Worm (Caenorhabditis elegans) whole organism, L1 larva: ENCODE measurements around the gene Y60A3A.16.

Experiments used
- C04F5.9 ChIP-seq: sonication (generic microtip); optimal IDR thresholded peaks from 2 replicates; lab custom pipeline; 2016; ENCODE audit warnings: missing genetic modification characterization, missing compliant biosample characterization
- C16A3.4 ChIP-seq: fragments of 150-350 bp; optimal IDR thresholded peaks from 2 replicates; lab custom pipeline; 2014; ENCODE audit warnings: missing biosample characterization, missing genetic modification characterization
- F16B12.6 ChIP-seq: fragments of 150-350 bp; optimal IDR thresholded peaks from 2 replicates; lab custom pipeline; 2014; ENCODE audit warnings: missing biosample characterization, missing genetic modification characterization
- aha-1 ChIP-seq: fragments of 150-350 bp; optimal IDR thresholded peaks from 2 replicates; lab custom pipeline; 2014; ENCODE audit warnings: missing biosample characterization, missing genetic modification characterization
- aly-2 ChIP-seq: fragments of 150-350 bp; optimal IDR thresholded peaks from 2 replicates; lab custom pipeline; 2014; ENCODE audit warnings: missing biosample characterization, missing genetic modification characterization
- ama-1 ChIP-seq: fragments of 150-350 bp; optimal IDR thresholded peaks from 2 replicates; lab custom pipeline; 2014
- blmp-1 ChIP-seq: fragments of 150-350 bp; optimal IDR thresholded peaks from 2 replicates; lab custom pipeline; 2014; ENCODE audit warnings: missing biosample characterization, missing genetic modification characterization
- ceh-63 ChIP-seq: fragments of 200-800 bp; sonication (Bioruptor generic); optimal IDR thresholded peaks from 2 replicates; lab custom pipeline; 2018; ENCODE audit warnings: mild to moderate bottlenecking, missing genetic modification characterization, missing compliant biosample characterization
- ceh-82 ChIP-seq, 3 experiments: fragments of 150-350 bp in 1 of 3; sonication (generic microtip) in 2 of 3; optimal IDR thresholded peaks; 2 replicates each; lab custom pipeline; 2014 to 2017; ENCODE audit warnings: missing biosample characterization in 3 of 3, missing genetic modification characterization in 3 of 3
- dpl-1 ChIP-seq, 3 experiments: fragments of 150-350 bp in 2 of 3; sonication (generic microtip) in 1 of 3; optimal IDR thresholded peaks; 2 replicates each; lab custom pipeline; 2014 to 2017; ENCODE audit warnings: missing biosample characterization in 3 of 3, missing genetic modification characterization in 3 of 3, missing genetic modification reagents in 3 of 3
- efl-1 ChIP-seq, 4 experiments: fragments of 150-350 bp; optimal IDR thresholded peaks in 3 of 4; peaks in 1 of 4; 1 replicate in 1 of 4; 2 replicates in 3 of 4; lab custom pipeline; 2014; ENCODE audit warnings: missing biosample characterization in 2 of 4, missing genetic modification characterization in 2 of 4, missing genetic modification reagents in 2 of 4
- efl-3 ChIP-seq: fragments of 200-800 bp; sonication (Bioruptor generic); optimal IDR thresholded peaks from 2 replicates; lab custom pipeline; 2018; ENCODE audit warnings: mild to moderate bottlenecking, missing genetic modification characterization, missing compliant biosample characterization
- egl-13 ChIP-seq: sonication (generic microtip); optimal IDR thresholded peaks from 2 replicates; lab custom pipeline; 2016; ENCODE audit warnings: missing genotype, missing genetic modification reagents, missing genetic modification characterization, missing compliant biosample characterization
- elt-2 ChIP-seq: sonication (generic microtip); optimal IDR thresholded peaks from 2 replicates; lab custom pipeline; 2016; ENCODE audit warnings: missing genetic modification characterization, mild to moderate bottlenecking, inconsistent platforms, missing compliant biosample characterization, missing genetic modification reagents
- elt-3 ChIP-seq, 6 experiments: fragments of 150-350 bp in 1 of 6; sonication (generic microtip); optimal IDR thresholded peaks; 2 replicates each; lab custom pipeline; 2017 to 2018; ENCODE audit warnings: missing biosample characterization in 6 of 6, missing genetic modification characterization in 6 of 6, inconsistent platforms in 1 of 6
- fkh-10 ChIP-seq: sonication (generic microtip); optimal IDR thresholded peaks from 2 replicates; lab custom pipeline; 2017; ENCODE audit warnings: missing biosample characterization, missing genetic modification reagents, missing genetic modification characterization
- fkh-4 ChIP-seq: sonication (generic microtip); optimal IDR thresholded peaks from 2 replicates; lab custom pipeline; 2016; ENCODE audit warnings: missing compliant biosample characterization, missing genetic modification characterization, borderline replicate concordance
- hlh-17 ChIP-seq: fragments of 200-800 bp; sonication (Bioruptor generic); optimal IDR thresholded peaks from 2 replicates; lab custom pipeline; 2018; ENCODE audit warnings: missing genetic modification characterization, mild to moderate bottlenecking, missing compliant biosample characterization, moderate library complexity, borderline replicate concordance
- hlh-4 ChIP-seq: sonication (generic microtip); optimal IDR thresholded peaks from 2 replicates; lab custom pipeline; 2016; ENCODE audit warnings: mild to moderate bottlenecking, missing genetic modification characterization, missing compliant biosample characterization
- hpl-2 ChIP-seq: fragments of 150-350 bp; optimal IDR thresholded peaks from 2 replicates; lab custom pipeline; 2014; ENCODE audit warnings: missing biosample characterization, missing genetic modification reagents, missing genetic modification characterization
- lin-35 ChIP-seq, 2 experiments: fragments of 150-350 bp; optimal IDR thresholded peaks; 2 replicates each; lab custom pipeline; 2014; ENCODE audit warnings: missing biosample characterization in 2 of 2, missing genetic modification characterization in 2 of 2, missing genetic modification reagents in 2 of 2
- lir-3 ChIP-seq: sonication (generic microtip); optimal IDR thresholded peaks from 2 replicates; lab custom pipeline; 2016; ENCODE audit warnings: mild to moderate bottlenecking, missing genetic modification characterization, moderate library complexity, missing compliant biosample characterization; ENCODE audit not compliant: poor library complexity
- lsy-2 ChIP-seq, 2 experiments: fragments of 150-350 bp; optimal IDR thresholded peaks; 2 replicates each; lab custom pipeline; 2014; ENCODE audit warnings: missing biosample characterization in 2 of 2, missing genetic modification characterization in 2 of 2
- mdl-1 ChIP-seq, 2 experiments: fragments of 150-350 bp; optimal IDR thresholded peaks; 2 replicates each; lab custom pipeline; 2014 to 2017; ENCODE audit warnings: missing biosample characterization in 2 of 2, missing genetic modification characterization in 2 of 2, inconsistent platforms in 1 of 2
- mep-1 ChIP-seq: fragments of 150-350 bp; optimal IDR thresholded peaks from 2 replicates; lab custom pipeline; 2014; ENCODE audit warnings: missing biosample characterization, missing genetic modification characterization
- nhr-19 ChIP-seq: fragments of 200-800 bp; sonication (Bioruptor generic); conservative IDR thresholded peaks from 2 replicates; pipeline ENCODE4 v1.3.6; 2022; ENCODE audit warnings: missing genetic modification characterization, missing compliant biosample characterization
- nhr-237 ChIP-seq: fragments of 150-350 bp; optimal IDR thresholded peaks from 2 replicates; lab custom pipeline; 2014; ENCODE audit warnings: missing biosample characterization, missing genetic modification characterization
- nhr-47 ChIP-seq: sonication (generic microtip); optimal IDR thresholded peaks from 2 replicates; lab custom pipeline; 2016; ENCODE audit warnings: mild to moderate bottlenecking, missing genetic modification characterization, moderate library complexity, missing compliant biosample characterization
- nhr-77 ChIP-seq: fragments of 150-350 bp; optimal IDR thresholded peaks from 2 replicates; lab custom pipeline; 2014; ENCODE audit warnings: missing biosample characterization, missing genetic modification characterization
- nhr-85 ChIP-seq: sonication (generic microtip); peaks from one replicate; lab custom pipeline; 2016; ENCODE audit warnings: missing genetic modification characterization, inconsistent platforms, missing compliant biosample characterization
- pax-3 ChIP-seq: fragments of 200-800 bp; sonication (Bioruptor generic); optimal IDR thresholded peaks from 2 replicates; lab custom pipeline; 2018; ENCODE audit warnings: mild to moderate bottlenecking, missing genetic modification characterization, moderate library complexity, missing compliant biosample characterization
- skn-1 ChIP-seq: fragments of 150-350 bp; optimal IDR thresholded peaks from 2 replicates; lab custom pipeline; 2014; ENCODE audit warnings: missing biosample characterization, missing genetic modification characterization
- snpc-4 ChIP-seq: fragments of 150-350 bp; optimal IDR thresholded peaks from 2 replicates; lab custom pipeline; 2014; ENCODE audit warnings: missing biosample characterization, missing genetic modification characterization
- snu-23 ChIP-seq: sonication (generic microtip); optimal IDR thresholded peaks from 2 replicates; lab custom pipeline; 2016; ENCODE audit warnings: missing genetic modification characterization, missing compliant biosample characterization
- unc-130 ChIP-seq: fragments of 150-350 bp; optimal IDR thresholded peaks from 2 replicates; lab custom pipeline; 2017; ENCODE audit warnings: missing biosample characterization, missing genetic modification characterization, inconsistent platforms
- unc-86 ChIP-seq: sonication (generic microtip); optimal IDR thresholded peaks from 2 replicates; lab custom pipeline; 2016; ENCODE audit warnings: missing genetic modification characterization, missing compliant biosample characterization
- zag-1 ChIP-seq: fragments of 150-350 bp; optimal IDR thresholded peaks from 2 replicates; lab custom pipeline; 2014; ENCODE audit warnings: missing biosample characterization, missing genetic modification characterization
- ztf-11 ChIP-seq, 2 experiments: sonication (generic microtip); optimal IDR thresholded peaks; 2 replicates each; lab custom pipeline; 2016 to 2017; ENCODE audit warnings: missing genetic modification characterization in 2 of 2, missing biosample characterization in 1 of 2, missing compliant biosample characterization in 1 of 2
- ztf-4 ChIP-seq: fragments of 150-350 bp; optimal IDR thresholded peaks from 2 replicates; lab custom pipeline; 2014; ENCODE audit warnings: missing biosample characterization, missing genetic modification characterization

Gene Y60A3A.16

ce11 chrV:19923924-19924323 lies 1.4 kb upstream of the Y60A3A.16 start, which contains the start of gene skr-4:
Gene skr-4, plus strand, starts transcription at chrV:19924224.
- TF ChIP-seq efl-3 (GFP tag; lab: Kevin White, UChicago) = no peak
- no peak for TF ChIP-seq fkh-4 (tag; lab: Kevin White, UChicago)
- no peak for TF ChIP-seq egl-13
- TF ChIP-seq nhr-47 (tag; lab: Kevin White, UChicago) = no peak
- TF ChIP-seq C04F5.9 (tag; lab: Kevin White, UChicago) = no peak
- TF ChIP-seq pax-3 = no peak
- TF ChIP-seq nhr-77 = no peak
- TF ChIP-seq nhr-19 (GFP tag; lab: Robert Waterston, UW) = no peak
- TF ChIP-seq skn-1 (tag; lab: Kevin White, UChicago) = no peak
- TF ChIP-seq hlh-4 = no peak
- no peak for TF ChIP-seq blmp-1
- TF ChIP-seq ceh-82 (tag; optimal IDR thresholded peaks at IDR 0.05; lab: Kevin White, UChicago) = no peak
- no peak for TF ChIP-seq ztf-4 (tag; lab: Kevin White, UChicago)
- no peak for TF ChIP-seq unc-86

- TF ChIP-seq snu-23 (GFP tag; lab: Kevin White, UChicago) = no peak
These were observed 6.4 kb downstream of the Y60A3A.16 start, which contains the start of the genes chk-2 and Y60A3A.19 for ce11 chrV:19915973-19916605. Gene chk-2, minus strand, starts transcription at chrV:19916023. Gene Y60A3A.19, plus strand, starts transcription at chrV:19916555.

- TF ChIP-seq mep-1 (tag; lab: Kevin White, UChicago) = peak; percentile 41
- TF ChIP-seq dpl-1 (GFP tag; optimal IDR thresholded peaks at IDR 0.05; lab: Kevin White, UChicago) = peak in 1 of 3 experiments; percentile 31
- TF ChIP-seq elt-3 (tag; optimal IDR thresholded peaks at IDR 0.05; lab: Kevin White, UChicago) = no peak
- TF ChIP-seq F16B12.6 = peak; percentile 86
- TF ChIP-seq mdl-1 (tag; optimal IDR thresholded peaks at IDR 0.05; lab: Kevin White, UChicago) = peak in 1 of 2 experiments; percentile 22
- peak in 1 of 2 experiments; percentile 11 for TF ChIP-seq lin-35 (GFP tag; optimal IDR thresholded peaks at IDR 0.05; lab: Kevin White, UChicago)
- no peak for TF ChIP-seq nhr-237
- TF ChIP-seq ama-1 = no peak
- peak; percentile 26 for TF ChIP-seq nhr-85 (tag; lab: Kevin White, UChicago)
- TF ChIP-seq lsy-2 (tag; optimal IDR thresholded peaks at IDR 0.05; lab: Kevin White, UChicago) = peak; percentile 16 to 29
- TF ChIP-seq efl-1 (optimal IDR thresholded peaks at IDR 0.05; lab: Kevin White, UChicago) = peak in 1 of 2 experiments; percentile 25
- TF ChIP-seq efl-1 (GFP tag; optimal IDR thresholded peaks at IDR 0.05 in 1 of 2; lab: Kevin White, UChicago) = peak; percentile 38 to 88
- peak in 1 of 3 experiments; percentile 8 for TF ChIP-seq ceh-82 (tag; optimal IDR thresholded peaks at IDR 0.05; lab: Kevin White, UChicago)
These were observed 13.7 kb downstream of the Y60A3A.16 start for ce11 chrV:19908854-19909253.

- no peak for TF ChIP-seq elt-2 (tag; lab: Kevin White, UChicago)
- TF ChIP-seq nhr-77 = no peak
- no peak for TF ChIP-seq aha-1
- TF ChIP-seq snpc-4 = no peak
These were observed 15.1 kb downstream of the Y60A3A.16 start, which contains the start of gene fars-2 for ce11 chrV:19907365-19907764. Gene fars-2, minus strand, starts transcription at chrV:19907434.

- TF ChIP-seq F16B12.6 (no peak), lin-35 (GFP tag; optimal IDR thresholded peaks at IDR 0.05; lab: Kevin White, UChicago) (no peak), fkh-10 (GFP tag; lab: Kevin White, UChicago) (no peak), lir-3 (tag; lab: Kevin White, UChicago) (no peak), ceh-63 (GFP tag; lab: Kevin White, UChicago) (no peak), mep-1 (tag; lab: Kevin White, UChicago) (no peak), hlh-17 (GFP tag; lab: Kevin White, UChicago) (no peak), efl-1 (optimal IDR thresholded peaks at IDR 0.05; lab: Kevin White, UChicago) (no peak), efl-1 (GFP tag; optimal IDR thresholded peaks at IDR 0.05 in 1 of 2; lab: Kevin White, UChicago) (no peak), elt-2 (tag; lab: Kevin White, UChicago) (no peak), hpl-2 (GFP tag; lab: Kevin White, UChicago) (no peak), ztf-11 (tag; optimal IDR thresholded peaks at IDR 0.05; lab: Kevin White, UChicago) (no peak), zag-1 (tag; lab: Kevin White, UChicago) (no peak), aly-2 (tag; lab: Kevin White, UChicago) (no peak), C16A3.4 (no peak), unc-130 (tag; lab: Kevin White, UChicago) (no peak)
These were observed 16.5 kb downstream of the Y60A3A.16 start for ce11 chrV:19905988-19906387.
